Worm (Caenorhabditis elegans) whole organism, L3 larva: ENCODE data around the gene F54H5.3.
A peak's percentile ranks its signal among the peaks of the same experiment; 100 is the strongest.

Experiments used
- R02D3.7 ChIP-seq: fragments of 150-350 bp; optimal IDR thresholded peaks from 2 replicates; lab custom pipeline; 2014; ENCODE audit warnings: missing biosample characterization, missing genetic modification characterization
- ZK546.5 ChIP-seq: sonication (generic microtip); optimal IDR thresholded peaks from 2 replicates; lab custom pipeline; 2017; ENCODE audit warnings: missing biosample characterization, missing genetic modification characterization
- ama-1 ChIP-seq: fragments of 150-350 bp; optimal IDR thresholded peaks from 2 replicates; lab custom pipeline; 2018
- ceh-16 ChIP-seq: sonication (generic microtip); optimal IDR thresholded peaks from 2 replicates; lab custom pipeline; 2017; ENCODE audit warnings: missing biosample characterization, missing genetic modification characterization
- ceh-28 ChIP-seq: fragments of 150-350 bp; optimal IDR thresholded peaks from 2 replicates; lab custom pipeline; 2014; ENCODE audit warnings: missing biosample characterization, missing genetic modification reagents, missing genetic modification characterization
- ceh-9 ChIP-seq: sonication (generic microtip); optimal IDR thresholded peaks from 2 replicates; lab custom pipeline; 2018; ENCODE audit warnings: missing biosample characterization, missing genetic modification characterization
- daf-12 ChIP-seq: fragments of 150-350 bp; optimal IDR thresholded peaks from 2 replicates; lab custom pipeline; 2014; ENCODE audit warnings: missing biosample characterization, missing genetic modification reagents, missing genetic modification characterization
- egl-27 ChIP-seq: sonication (generic microtip); optimal IDR thresholded peaks from 4 replicates; lab custom pipeline; 2017; ENCODE audit warnings: missing biosample characterization, missing genetic modification reagents, missing genetic modification characterization
- egl-5 ChIP-seq: fragments of 150-350 bp; optimal IDR thresholded peaks from 2 replicates; lab custom pipeline; 2017; ENCODE audit warnings: missing biosample characterization, missing genetic modification reagents, missing genetic modification characterization, inconsistent platforms
- elt-1 ChIP-seq: fragments of 150-350 bp; optimal IDR thresholded peaks from 2 replicates; lab custom pipeline; 2014; ENCODE audit warnings: missing biosample characterization, missing genetic modification characterization
- elt-2 ChIP-seq: sonication (generic microtip); optimal IDR thresholded peaks from 2 replicates; lab custom pipeline; 2016; ENCODE audit warnings: missing genetic modification reagents, mild to moderate bottlenecking, missing genetic modification characterization, missing compliant biosample characterization
- elt-3 ChIP-seq, 3 experiments: fragments of 150-350 bp in 1 of 3; sonication (generic microtip) in 2 of 3; optimal IDR thresholded peaks; 2 replicates in 2 of 3; 4 replicates in 1 of 3; lab custom pipeline; 2014 to 2017; ENCODE audit warnings: missing biosample characterization in 3 of 3, missing genetic modification characterization in 3 of 3
- eor-1 ChIP-seq, 2 experiments: fragments of 150-350 bp; optimal IDR thresholded peaks; 2 replicates each; lab custom pipeline; 2014 to 2018; ENCODE audit warnings: missing biosample characterization in 2 of 2, missing genetic modification characterization in 2 of 2
- fkh-10 ChIP-seq: sonication (generic microtip); optimal IDR thresholded peaks from 2 replicates; lab custom pipeline; 2017; ENCODE audit warnings: missing biosample characterization, missing genetic modification reagents, missing genetic modification characterization
- fkh-2 ChIP-seq: fragments of 150-350 bp; optimal IDR thresholded peaks from 2 replicates; lab custom pipeline; 2014; ENCODE audit warnings: missing biosample characterization, missing genetic modification reagents, missing genetic modification characterization
- lin-15B ChIP-seq: fragments of 150-350 bp; optimal IDR thresholded peaks from 2 replicates; lab custom pipeline; 2014; ENCODE audit warnings: missing biosample characterization, missing genetic modification characterization
- lin-39 ChIP-seq: fragments of 150-350 bp; optimal IDR thresholded peaks from 2 replicates; lab custom pipeline; 2018; ENCODE audit warnings: missing biosample characterization, missing genetic modification reagents, missing genetic modification characterization
- lsy-12 ChIP-seq: sonication (generic microtip); optimal IDR thresholded peaks from 2 replicates; lab custom pipeline; 2016; ENCODE audit warnings: mild to moderate bottlenecking, missing genetic modification characterization, missing compliant biosample characterization
- mml-1 ChIP-seq: fragments of 150-350 bp; sonication (generic microtip); optimal IDR thresholded peaks from 3 replicates; lab custom pipeline; 2014; ENCODE audit warnings: missing biosample characterization, missing genetic modification characterization
- nhr-11 ChIP-seq: fragments of 150-350 bp; optimal IDR thresholded peaks from 2 replicates; lab custom pipeline; 2014; ENCODE audit warnings: missing biosample characterization, missing genetic modification characterization
- nhr-23 ChIP-seq: fragments of 150-350 bp; optimal IDR thresholded peaks from 2 replicates; lab custom pipeline; 2014; ENCODE audit warnings: missing biosample characterization, missing genetic modification reagents, missing genetic modification characterization
- nhr-25 ChIP-seq: sonication (generic microtip); optimal IDR thresholded peaks from 2 replicates; lab custom pipeline; 2017; ENCODE audit warnings: missing biosample characterization, missing genetic modification characterization
- nhr-67 ChIP-seq: fragments of 150-350 bp; optimal IDR thresholded peaks from 2 replicates; lab custom pipeline; 2014; ENCODE audit warnings: missing biosample characterization, missing genetic modification characterization
- nhr-76 ChIP-seq: fragments of 150-350 bp; sonication (generic microtip); optimal IDR thresholded peaks from 5 replicates; lab custom pipeline; 2014; ENCODE audit warnings: missing biosample characterization, missing genetic modification characterization
- nhr-77 ChIP-seq: fragments of 150-350 bp; optimal IDR thresholded peaks from 2 replicates; lab custom pipeline; 2014; ENCODE audit warnings: missing biosample characterization, missing genetic modification characterization
- pha-4 ChIP-seq: fragments of 150-350 bp; optimal IDR thresholded peaks from 2 replicates; lab custom pipeline; 2014; ENCODE audit warnings: missing biosample characterization, missing genetic modification reagents, missing genetic modification characterization
- tbx-2 ChIP-seq: sonication (generic microtip); optimal IDR thresholded peaks from 2 replicates; lab custom pipeline; 2016; ENCODE audit warnings: mild to moderate bottlenecking, missing genetic modification characterization, missing compliant biosample characterization
- unc-62 ChIP-seq: fragments of 150-350 bp; sonication (generic microtip); optimal IDR thresholded peaks from 4 replicates; lab custom pipeline; 2014; ENCODE audit warnings: missing biosample characterization, missing genetic modification reagents, missing genetic modification characterization
- zag-1 ChIP-seq: fragments of 150-350 bp; optimal IDR thresholded peaks from 2 replicates; lab custom pipeline; 2014; ENCODE audit warnings: missing biosample characterization, missing genetic modification characterization
- ztf-11 ChIP-seq: fragments of 150-350 bp; optimal IDR thresholded peaks from 2 replicates; lab custom pipeline; 2014; ENCODE audit warnings: missing biosample characterization, missing genetic modification characterization
- ztf-4 ChIP-seq: fragments of 150-350 bp; optimal IDR thresholded peaks from 2 replicates; lab custom pipeline; 2014; ENCODE audit warnings: missing biosample characterization, missing genetic modification characterization

F54H5.3 gene

ce11 chrII:6631995-6632394, 10.0 kb downstream of the F54H5.3 start:
- TF ChIP-seq nhr-76 (tag; lab: Kevin White, UChicago): no peak
- peak; percentile 54 for TF ChIP-seq elt-2 (tag; lab: Kevin White, UChicago)
- TF ChIP-seq, all 47 proteins: peak for 1

ce11 chrII:6636136-6636535, 14.2 kb downstream of the F54H5.3 start, which contains the start of gene T19D12.5:
Gene T19D12.5, minus strand, starts transcription at chrII:6636236.
- TF ChIP-seq lsy-12 (tag; lab: Kevin White, UChicago) (no peak), nhr-67 (tag; lab: Kevin White, UChicago) (no peak), ama-1 (lab: Kevin White, UChicago) (no peak), ceh-16 (tag; lab: Kevin White, UChicago) (no peak), ZK546.5 (tag; lab: Kevin White, UChicago) (no peak), tbx-2 (no peak), elt-3 (tag; optimal IDR thresholded peaks at IDR 0.05; lab: Kevin White, UChicago) (no peak), mml-1 (tag; lab: Kevin White, UChicago) (no peak)

ce11 chrII:6637854-6638253, 15.9 kb downstream of the F54H5.3 start:
- TF ChIP-seq R02D3.7: no peak
- TF ChIP-seq, all 47 proteins: peak for 0

- TF ChIP-seq nhr-25 (tag; lab: Kevin White, UChicago) (no peak), zag-1 (tag; lab: Kevin White, UChicago) (no peak), egl-27 (tag; lab: Kevin White, UChicago) (no peak), elt-1 (no peak), lin-39 (tag; lab: Kevin White, UChicago) (no peak), ztf-4 (tag; lab: Kevin White, UChicago) (no peak), ceh-16 (tag; lab: Kevin White, UChicago) (no peak), nhr-77 (tag; lab: Kevin White, UChicago) (no peak), elt-3 (tag; optimal IDR thresholded peaks at IDR 0.05; lab: Kevin White, UChicago) (no peak), ceh-9 (tag; lab: Kevin White, UChicago) (no peak), daf-12 (tag; lab: Kevin White, UChicago) (no peak), ceh-28 (tag; lab: Kevin White, UChicago) (no peak), nhr-11 (no peak), tbx-2 (no peak), elt-2 (tag; lab: Kevin White, UChicago) (no peak), eor-1 (tag; optimal IDR thresholded peaks at IDR 0.05; lab: Kevin White, UChicago) (no peak), nhr-76 (tag; lab: Kevin White, UChicago) (no peak)
Measured at ce11 chrII:6642180-6642579, 20.2 kb downstream of the F54H5.3 start.

- TF ChIP-seq lin-39 (tag; lab: Kevin White, UChicago) (peak; percentile 20), egl-5 (tag; lab: Kevin White, UChicago) (peak; percentile 66), elt-1 (no peak)
- TF ChIP-seq, all 47 proteins: peak for 2
Measured at ce11 chrII:6642651-6643167, 20.7 kb downstream of the F54H5.3 start, which contains the start of gene T19D12.6. Gene T19D12.6, minus strand, starts transcription at chrII:6643117.

ce11 chrII:6646903-6647302, 24.9 kb downstream of the F54H5.3 start:
- TF ChIP-seq fkh-10 (GFP tag; lab: Kevin White, UChicago): no peak
- TF ChIP-seq ceh-9 (tag; lab: Kevin White, UChicago): no peak
- TF ChIP-seq pha-4 (tag; lab: Kevin White, UChicago): no peak
- TF ChIP-seq lin-15B (tag; lab: Kevin White, UChicago): no peak
- no peak for TF ChIP-seq fkh-2 (tag; lab: Kevin White, UChicago)
- no peak for TF ChIP-seq ztf-11 (tag; lab: Kevin White, UChicago)
- no peak for TF ChIP-seq nhr-23 (tag; lab: Kevin White, UChicago)
- no peak for TF ChIP-seq lsy-12 (tag; lab: Kevin White, UChicago)
- no peak for TF ChIP-seq daf-12 (tag; lab: Kevin White, UChicago)
- TF ChIP-seq, all 47 proteins: peak for 0

ce11 chrII:6649026-6649425, 27.0 kb downstream of the F54H5.3 start, which contains the start of gene oig-8:
Gene oig-8, minus strand, starts transcription at chrII:6649126.
- TF ChIP-seq elt-3 (tag; optimal IDR thresholded peaks at IDR 0.05; lab: Kevin White, UChicago): no peak
- no peak for TF ChIP-seq nhr-77 (tag; lab: Kevin White, UChicago)
- TF ChIP-seq lsy-12 (tag; lab: Kevin White, UChicago): no peak
- no peak for TF ChIP-seq egl-27 (tag; lab: Kevin White, UChicago)
- no peak for TF ChIP-seq lin-15B (tag; lab: Kevin White, UChicago)
- no peak for TF ChIP-seq egl-5 (tag; lab: Kevin White, UChicago)
- no peak for TF ChIP-seq unc-62 (GFP tag; lab: Kevin White, UChicago)
